Worm (Caenorhabditis elegans) whole organism, young adult: Measurements from ENCODE around the gene mrpl-36.

Experiments
- B0019.2 ChIP-seq: fragments of 200-800 bp; sonication (Bioruptor generic); conservative IDR thresholded peaks from 2 replicates; pipeline ENCODE4 v1.3.6; 2022; ENCODE audit warnings: missing genetic modification reagents, missing genetic modification characterization, missing compliant biosample characterization
- C17E4.6 ChIP-seq: fragments of 200-800 bp; sonication (Bioruptor generic); IDR thresholded peaks from 2 replicates; pipeline ENCODE4 v1.3.6; 2022; ENCODE audit warnings: missing genetic modification reagents, missing genetic modification characterization, missing compliant biosample characterization
- F10E7.11 ChIP-seq: sonication (generic microtip); optimal IDR thresholded peaks from 2 replicates; lab custom pipeline; 2017; ENCODE audit warnings: mild to moderate bottlenecking, missing genetic modification characterization, moderate library complexity, missing compliant biosample characterization
- F22D6.2 ChIP-seq: sonication (generic microtip); optimal IDR thresholded peaks from 2 replicates; lab custom pipeline; 2016; ENCODE audit warnings: mild to moderate bottlenecking, missing genetic modification characterization, missing compliant biosample characterization
- K11D2.4 ChIP-seq: fragments of 200-800 bp; sonication (Bioruptor generic); IDR thresholded peaks from 2 replicates; pipeline ENCODE4 v1.3.6; 2022; ENCODE audit warnings: missing genetic modification reagents, missing genetic modification characterization, missing compliant biosample characterization
- T07F8.4 ChIP-seq: sonication (generic microtip); optimal IDR thresholded peaks from 2 replicates; lab custom pipeline; 2016; ENCODE audit warnings: mild to moderate bottlenecking, missing genetic modification characterization, moderate library complexity, missing compliant biosample characterization
- T26A5.8 ChIP-seq: sonication (generic microtip); optimal IDR thresholded peaks from 2 replicates; lab custom pipeline; 2016; ENCODE audit warnings: missing genetic modification characterization, missing compliant biosample characterization
- Y53F4B.3 ChIP-seq: fragments of 200-800 bp; sonication (Bioruptor generic); IDR thresholded peaks from 2 replicates; pipeline ENCODE4 v1.3.6; 2022; ENCODE audit warnings: missing genetic modification reagents, missing genetic modification characterization, missing compliant biosample characterization
- Y53G8AR.9 ChIP-seq: fragments of 200-800 bp; sonication (Bioruptor generic); conservative IDR thresholded peaks from 2 replicates; pipeline ENCODE4 v1.3.6; 2022; ENCODE audit warnings: missing genetic modification reagents, missing genetic modification characterization, missing compliant biosample characterization
- Y67H2A.10 ChIP-seq: fragments of 200-800 bp; sonication (Bioruptor generic); conservative IDR thresholded peaks from 2 replicates; pipeline ENCODE4 v1.3.6; 2022; ENCODE audit warnings: missing genetic modification reagents, missing genetic modification characterization, missing compliant biosample characterization
- Y79H2A.3 ChIP-seq: fragments of 200-800 bp; sonication (Bioruptor generic); conservative IDR thresholded peaks from 2 replicates; pipeline ENCODE4 v1.3.6; 2022; ENCODE audit warnings: missing genetic modification reagents, missing genetic modification characterization, missing compliant biosample characterization
- ama-1 ChIP-seq, 3 experiments: fragments of 150-350 bp in 1 of 3; sonication (generic microtip) in 2 of 3; optimal IDR thresholded peaks; 2 replicates each; lab custom pipeline; 2014 to 2018; ENCODE audit warnings: missing biosample characterization in 2 of 3, missing genetic modification characterization in 2 of 3, missing genetic modification reagents in 2 of 3
- attf-3 ChIP-seq: fragments of 200-800 bp; sonication (Bioruptor generic); conservative IDR thresholded peaks from 2 replicates; pipeline ENCODE4 v1.3.6; 2022; ENCODE audit warnings: missing genetic modification reagents, missing genetic modification characterization, missing compliant biosample characterization
- attf-5 ChIP-seq: fragments of 200-800 bp; sonication (Bioruptor generic); optimal IDR thresholded peaks from 2 replicates; lab custom pipeline; 2018; ENCODE audit warnings: mild to moderate bottlenecking, missing genetic modification characterization, missing compliant biosample characterization
- attf-6 ChIP-seq: fragments of 200-800 bp; sonication (Bioruptor generic); IDR thresholded peaks from 2 replicates; pipeline ENCODE4 v1.3.6; 2022; ENCODE audit warnings: missing genetic modification reagents, missing genetic modification characterization, missing compliant biosample characterization
- ccch-3 ChIP-seq: fragments of 200-800 bp; sonication (Bioruptor generic); optimal IDR thresholded peaks from 2 replicates; lab custom pipeline; 2018; ENCODE audit warnings: mild to moderate bottlenecking, missing genetic modification characterization, missing compliant biosample characterization
- cebp-1 ChIP-seq, 2 experiments: fragments of 200-800 bp in 1 of 2; sonication (Bioruptor generic) in 1 of 2; sonication (generic microtip) in 1 of 2; IDR thresholded peaks in 1 of 2; optimal IDR thresholded peaks in 1 of 2; 2 replicates each; pipeline versions ENCODE4 v1.3.6 to Lab custom; 2017 to 2022; ENCODE audit warnings: missing compliant biosample characterization in 2 of 2, missing genetic modification characterization in 2 of 2, mild to moderate bottlenecking in 1 of 2, missing genetic modification reagents in 1 of 2, moderate library complexity in 1 of 2
- ceh-100 ChIP-seq: fragments of 200-800 bp; sonication (Bioruptor generic); IDR thresholded peaks from 2 replicates; pipeline ENCODE4 v1.3.6; 2022; ENCODE audit warnings: missing genetic modification reagents, missing genetic modification characterization, missing compliant biosample characterization
- ceh-58 ChIP-seq: fragments of 200-800 bp; sonication (Bioruptor generic); IDR thresholded peaks from 2 replicates; pipeline ENCODE4 v1.3.6; 2022; ENCODE audit warnings: missing genetic modification characterization, missing compliant biosample characterization
- ceh-79 ChIP-seq: sonication (generic microtip); optimal IDR thresholded peaks from 2 replicates; lab custom pipeline; 2017; ENCODE audit warnings: mild to moderate bottlenecking, missing genetic modification characterization, missing compliant biosample characterization
- ceh-91 ChIP-seq: fragments of 200-800 bp; sonication (Bioruptor generic); IDR thresholded peaks from 2 replicates; pipeline ENCODE4 v1.3.6; 2022; ENCODE audit warnings: missing genetic modification reagents, missing genetic modification characterization, missing compliant biosample characterization
- dpl-1 ChIP-seq: fragments of 150-350 bp; optimal IDR thresholded peaks from 2 replicates; lab custom pipeline; 2014; ENCODE audit warnings: missing biosample characterization, missing genetic modification reagents, missing genetic modification characterization
- ets-4 ChIP-seq: fragments of 200-800 bp; sonication (Bioruptor generic); optimal IDR thresholded peaks from 2 replicates; lab custom pipeline; 2018; ENCODE audit warnings: mild to moderate bottlenecking, missing genetic modification characterization, missing compliant biosample characterization
- hlh-26 ChIP-seq: fragments of 200-800 bp; sonication (Bioruptor generic); conservative IDR thresholded peaks from 2 replicates; pipeline ENCODE4 v1.3.6; 2022; ENCODE audit warnings: missing genetic modification reagents, missing genetic modification characterization, missing compliant biosample characterization
- hmg-1.2 ChIP-seq: fragments of 200-800 bp; sonication (Bioruptor generic); IDR thresholded peaks from 2 replicates; pipeline ENCODE4 v1.3.6; 2022; ENCODE audit warnings: missing genetic modification reagents, missing genetic modification characterization, missing compliant biosample characterization
- let-526 ChIP-seq: fragments of 200-800 bp; sonication (Bioruptor generic); IDR thresholded peaks from 2 replicates; pipeline ENCODE4 v1.3.6; 2022; ENCODE audit warnings: missing genetic modification reagents, missing genetic modification characterization, missing compliant biosample characterization
- let-607 ChIP-seq, 2 experiments: fragments of 200-800 bp in 1 of 2; sonication (Bioruptor generic) in 1 of 2; sonication (generic microtip) in 1 of 2; optimal IDR thresholded peaks; 2 replicates each; lab custom pipeline; 2016 to 2018; ENCODE audit warnings: mild to moderate bottlenecking in 2 of 2, missing compliant biosample characterization in 2 of 2, missing genetic modification characterization in 2 of 2, moderate library complexity in 2 of 2, missing genotype in 1 of 2
- madf-6 ChIP-seq: fragments of 200-800 bp; sonication (Bioruptor generic); IDR thresholded peaks from 2 replicates; pipeline ENCODE4 v1.3.6; 2022; ENCODE audit warnings: missing genetic modification reagents, missing genetic modification characterization, missing compliant biosample characterization
- madf-8 ChIP-seq: fragments of 200-800 bp; sonication (Bioruptor generic); conservative IDR thresholded peaks from 2 replicates; pipeline ENCODE4 v1.3.6; 2022; ENCODE audit warnings: missing genetic modification reagents, missing genetic modification characterization, missing compliant biosample characterization
- mel-28 ChIP-seq: sonication (generic microtip); optimal IDR thresholded peaks from 2 replicates; lab custom pipeline; 2016; ENCODE audit warnings: borderline replicate concordance, mild to moderate bottlenecking, missing genetic modification characterization, missing compliant biosample characterization
- mxl-1 ChIP-seq: sonication (generic microtip); optimal IDR thresholded peaks from 2 replicates; lab custom pipeline; 2016; ENCODE audit warnings: missing genetic modification characterization, missing compliant biosample characterization
- nfya-1 ChIP-seq: sonication (generic microtip); optimal IDR thresholded peaks from 2 replicates; lab custom pipeline; 2017; ENCODE audit warnings: antibody characterized with exemption, missing compliant biosample characterization, missing genetic modification characterization, borderline replicate concordance; ENCODE audit not compliant: insufficient read depth
- nhr-179 ChIP-seq: sonication (generic microtip); optimal IDR thresholded peaks from 2 replicates; lab custom pipeline; 2016; ENCODE audit warnings: mild to moderate bottlenecking, missing genetic modification characterization, missing compliant biosample characterization
- nhr-80 ChIP-seq: sonication (generic microtip); optimal IDR thresholded peaks from 2 replicates; lab custom pipeline; 2016; ENCODE audit warnings: missing genetic modification characterization, missing compliant biosample characterization
- pbrm-1 ChIP-seq: fragments of 200-800 bp; sonication (Bioruptor generic); IDR thresholded peaks from 2 replicates; pipeline ENCODE4 v1.3.6; 2022; ENCODE audit warnings: missing genetic modification reagents, missing genetic modification characterization, missing compliant biosample characterization
- rcor-1 ChIP-seq: fragments of 200-800 bp; sonication (Bioruptor generic); IDR thresholded peaks from 2 replicates; pipeline ENCODE4 v1.3.6; 2022; ENCODE audit warnings: missing genetic modification reagents, missing genetic modification characterization, missing compliant biosample characterization
- rec-8 ChIP-seq, 2 experiments: sonication (generic microtip); optimal IDR thresholded peaks; 2 replicates each; lab custom pipeline; 2016; ENCODE audit warnings: mild to moderate bottlenecking in 2 of 2, missing genetic modification characterization in 2 of 2, missing genetic modification reagents in 2 of 2, missing genotype in 2 of 2, missing biosample characterization in 1 of 2, missing compliant biosample characterization in 1 of 2, moderate library complexity in 1 of 2
- sea-2 ChIP-seq: fragments of 200-800 bp; sonication (Bioruptor generic); IDR thresholded peaks from 2 replicates; pipeline ENCODE4 v1.3.6; 2022; ENCODE audit warnings: missing genetic modification characterization, missing compliant biosample characterization
- snpc-3.4 ChIP-seq: sonication (generic microtip); optimal IDR thresholded peaks from 2 replicates; lab custom pipeline; 2017; ENCODE audit warnings: missing genetic modification characterization, mild to moderate bottlenecking, missing compliant biosample characterization, antibody characterized with exemption, moderate library complexity, missing genotype, missing genetic modification reagents
- somi-1 ChIP-seq: fragments of 200-800 bp; sonication (Bioruptor generic); optimal IDR thresholded peaks from 2 replicates; lab custom pipeline; 2018; ENCODE audit warnings: mild to moderate bottlenecking, missing genetic modification characterization, missing compliant biosample characterization
- unc-62 ChIP-seq: fragments of 150-350 bp; optimal IDR thresholded peaks from 2 replicates; lab custom pipeline; 2014; ENCODE audit warnings: missing biosample characterization, missing genetic modification reagents, missing genetic modification characterization
- ztf-18 ChIP-seq: sonication (generic microtip); optimal IDR thresholded peaks from 2 replicates; lab custom pipeline; 2016; ENCODE audit warnings: missing genotype, mild to moderate bottlenecking, missing genetic modification characterization, missing compliant biosample characterization
- ztf-26 ChIP-seq: sonication (generic microtip); optimal IDR thresholded peaks from 2 replicates; lab custom pipeline; 2017; ENCODE audit warnings: missing genetic modification characterization, missing compliant biosample characterization
- ztf-28 ChIP-seq: fragments of 200-800 bp; sonication (Bioruptor generic); IDR thresholded peaks from 2 replicates; pipeline ENCODE4 v1.3.6; 2022; ENCODE audit warnings: missing genetic modification reagents, missing genetic modification characterization, missing compliant biosample characterization
- ztf-3 ChIP-seq: fragments of 200-800 bp; sonication (Bioruptor generic); optimal IDR thresholded peaks from 2 replicates; lab custom pipeline; 2018; ENCODE audit warnings: mild to moderate bottlenecking, missing genetic modification characterization, missing compliant biosample characterization

Gene mrpl-36

ce11 chrIII:9861470-9862342, 13.8 kb upstream of the mrpl-36 start (continued):
- 0 out of 2 replicates have a peak, but pooled peaks have one; percentile 37 for TF ChIP-seq attf-3
- TF ChIP-seq snpc-3.4 (tag; lab: Kevin White, UChicago): peak; percentile 54
- TF ChIP-seq let-607 (tag; optimal IDR thresholded peaks at IDR 0.05; lab: Kevin White, UChicago): peak in 1 of 2 experiments; percentile 4
- TF ChIP-seq ama-1 (optimal IDR thresholded peaks at IDR 0.05; lab: Kevin White, UChicago): no peak
- peak in 1 of 2 experiments; percentile 63 for TF ChIP-seq ama-1 (GFP tag; optimal IDR thresholded peaks at IDR 0.05; lab: Kevin White, UChicago)
- TF ChIP-seq nhr-179 (tag; lab: Kevin White, UChicago): no peak
- TF ChIP-seq mel-28 (tag; lab: Kevin White, UChicago): peak; percentile 10
- TF ChIP-seq ceh-91 (GFP tag; lab: Robert Waterston, UW): no peak
- TF ChIP-seq ztf-28 (GFP tag; lab: Robert Waterston, UW): no peak
- TF ChIP-seq hmg-1.2 (GFP tag; lab: Robert Waterston, UW): peak; percentile 78
- peak; percentile 54; the same call in 1 of the 2 replicates for TF ChIP-seq pbrm-1 (GFP tag; lab: Robert Waterston, UW)
- TF ChIP-seq F10E7.11: peak; percentile 55
- TF ChIP-seq K11D2.4: no peak
- no peak; the same call in 1 of the 2 replicates for TF ChIP-seq cebp-1 (GFP tag; IDR thresholded peaks at IDR 0.05; lab: Robert Waterston, UW)
- peak; percentile 66 for TF ChIP-seq cebp-1 (tag; optimal IDR thresholded peaks at IDR 0.05; lab: Kevin White, UChicago)
- no peak for TF ChIP-seq unc-62 (GFP tag; lab: Kevin White, UChicago)
- TF ChIP-seq Y67H2A.10 (GFP tag; lab: Robert Waterston, UW): peak; percentile 49; the same call in 1 of the 2 replicates
- TF ChIP-seq attf-6 (GFP tag; lab: Robert Waterston, UW): no peak
- TF ChIP-seq ceh-79 (tag; lab: Kevin White, UChicago): no peak
- peak; percentile 68; the same call in 1 of the 2 replicates for TF ChIP-seq let-526
- no peak for TF ChIP-seq sea-2 (GFP tag; lab: Robert Waterston, UW)
- 0 out of 2 replicates have a peak, but pooled peaks have one; percentile 40 for TF ChIP-seq Y53F4B.3 (GFP tag; lab: Robert Waterston, UW)
- no peak for TF ChIP-seq hlh-26 (GFP tag; lab: Robert Waterston, UW)
- peak; percentile 38 for TF ChIP-seq somi-1 (GFP tag; lab: Kevin White, UChicago)
- no peak for TF ChIP-seq ztf-3 (GFP tag; lab: Kevin White, UChicago)
- TF ChIP-seq T07F8.4 (tag; lab: Kevin White, UChicago): peak; percentile 3
- peak; percentile 52; the same call in 1 of the 2 replicates for TF ChIP-seq ceh-100
- no peak for TF ChIP-seq Y79H2A.3 (GFP tag; lab: Robert Waterston, UW)
- no peak; the same call in 1 of the 2 replicates for TF ChIP-seq madf-8 (GFP tag; lab: Robert Waterston, UW)
- no peak for TF ChIP-seq ceh-58 (GFP tag; lab: Robert Waterston, UW)
- TF ChIP-seq ccch-3: peak; percentile 61
- no peak for TF ChIP-seq nfya-1 (tag; lab: Kevin White, UChicago)
- peak; percentile 78 for TF ChIP-seq Y53G8AR.9 (GFP tag; lab: Robert Waterston, UW)
- no peak for TF ChIP-seq C17E4.6
- no peak for TF ChIP-seq F22D6.2
- peak; percentile 60 for TF ChIP-seq ztf-18
- TF ChIP-seq B0019.2 (GFP tag; lab: Robert Waterston, UW): no peak
- TF ChIP-seq rec-8 (tag; optimal IDR thresholded peaks at IDR 0.05; lab: Kevin White, UChicago): peak; percentile 61 to 73
- no peak for TF ChIP-seq dpl-1 (GFP tag; lab: Kevin White, UChicago)
- TF ChIP-seq nhr-80: peak; percentile 25
- peak; percentile 62 for TF ChIP-seq madf-6
- TF ChIP-seq ets-4 (GFP tag; lab: Kevin White, UChicago): peak; percentile 14
- TF ChIP-seq ztf-26: peak; percentile 47
- TF ChIP-seq attf-5 (GFP tag; lab: Kevin White, UChicago): peak; percentile 28
- TF ChIP-seq T26A5.8: no peak
- TF ChIP-seq rcor-1 (GFP tag; lab: Robert Waterston, UW): peak; percentile 81
- peak; percentile 43 for TF ChIP-seq mxl-1
